Fruit fly (Drosophila melanogaster): Measurements from ENCODE around the gene yem.

The yem gene

DNA sequence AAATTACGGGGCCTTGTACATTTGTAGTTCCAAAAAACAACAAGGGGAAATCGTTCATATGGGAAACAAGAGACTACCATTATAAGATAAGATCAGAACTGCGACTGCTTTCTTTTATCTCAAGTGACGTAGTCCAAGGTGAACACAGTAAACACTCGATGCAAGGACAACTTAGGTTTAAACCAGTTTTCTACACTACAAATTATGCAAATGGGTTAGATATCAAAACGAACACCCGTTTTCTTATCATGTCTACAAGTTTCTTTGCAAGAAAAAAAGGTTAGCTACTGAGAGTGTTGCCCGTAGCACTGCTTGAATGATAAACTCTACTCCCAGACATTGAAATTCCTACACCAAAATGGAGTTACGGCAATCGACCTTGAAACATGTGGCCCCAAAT, 1.4 kb upstream of the yem start (continued):
- TF ChIP-seq nom (GFP tag; optimal IDR thresholded peaks at IDR 0.05) (no peak), CG8924 (tag; optimal IDR thresholded peaks at IDR 0.05) (peak; percentile 58), BEAF-32 (GFP tag; optimal IDR thresholded peaks at IDR 0.05) (no peak), lov (optimal IDR thresholded peaks at IDR 0.05) (no peak), lov (GFP tag; IDR thresholded peaks at IDR 0.05) (peak; percentile 86), vnd (GFP tag; IDR thresholded peaks at IDR 0.05; ENCODE audit: partially characterized antibody) (no peak), CG7372 (GFP tag; IDR thresholded peaks at IDR 0.05) (peak; percentile 24; the same call in 1 of the 2 replicates), trem (tag; optimal IDR thresholded peaks at IDR 0.05) (peak; percentile 19), Oli (tag; optimal IDR thresholded peaks at IDR 0.05) (peak; percentile 50), CG31441 (GFP tag; IDR thresholded peaks at IDR 0.05) (no peak; the same call in 1 of the 2 replicates), TFAM (GFP tag; optimal IDR thresholded peaks at IDR 0.05) (no peak), Dll (GFP tag; IDR thresholded peaks at IDR 0.05; ENCODE audit: partially characterized antibody) (no peak), CG11560 (tag; IDR thresholded peaks at IDR 0.05) (0 out of 3 replicates have a peak, but pooled peaks have one; percentile 37), CG15479 (GFP tag; optimal IDR thresholded peaks at IDR 0.05) (no peak), sob (GFP tag; IDR thresholded peaks at IDR 0.05) (peak; percentile 72), CG17186 (GFP tag; optimal IDR thresholded peaks at IDR 0.05) (no peak), mirr (GFP tag; optimal IDR thresholded peaks at IDR 0.05) (peak; percentile 4), CG4707 (GFP tag; optimal IDR thresholded peaks at IDR 0.05) (no peak), ftz-f1 (GFP tag; optimal IDR thresholded peaks at IDR 0.05) (peak; percentile 75), B-H2 (GFP tag; optimal IDR thresholded peaks at IDR 0.05) (no peak), BtbVII (GFP tag; optimal IDR thresholded peaks at IDR 0.05) (peak; percentile 30), CG18262 (tag; optimal IDR thresholded peaks at IDR 0.05) (peak; percentile 63), CG13624 (GFP tag; optimal IDR thresholded peaks at IDR 0.05) (peak; percentile 14), Hmr (GFP tag; optimal IDR thresholded peaks at IDR 0.05) (peak; percentile 38), lilli (GFP tag; optimal IDR thresholded peaks at IDR 0.05) (peak; percentile 71), gfzf (GFP tag; optimal IDR thresholded peaks at IDR 0.05) (no peak), CG1603 (tag; optimal IDR thresholded peaks at IDR 0.05) (peak; percentile 86), CG17359 (tag; optimal IDR thresholded peaks at IDR 0.05) (peak; percentile 52), zen2 (GFP tag; IDR thresholded peaks at IDR 0.05; ENCODE audit: partially characterized antibody) (no peak), lmd (GFP tag; IDR thresholded peaks at IDR 0.05) (peak; percentile 74), HmgD (GFP tag; optimal IDR thresholded peaks at IDR 0.05) (no peak), Ravus (GFP tag; IDR thresholded peaks at IDR 0.05) (peak; percentile 9; the same call in 1 of the 2 replicates), CG18011 (GFP tag; optimal IDR thresholded peaks at IDR 0.05) (no peak), esg (GFP tag; conservative IDR thresholded peaks at IDR 0.05) (peak; percentile 44; the same call in 1 of the 2 replicates), disco-r (GFP tag; optimal IDR thresholded peaks at IDR 0.05) (no peak), Poxn (GFP tag; IDR thresholded peaks at IDR 0.05) (no peak), CG3281 (GFP tag; optimal IDR thresholded peaks at IDR 0.05) (peak; percentile 39), Ada2b (GFP tag; IDR thresholded peaks at IDR 0.05) (peak; percentile 58; the same call in 1 of the 2 replicates), trh (GFP tag; optimal IDR thresholded peaks at IDR 0.05) (no peak), CG15011 (GFP tag; optimal IDR thresholded peaks at IDR 0.05) (no peak), Hey (tag; optimal IDR thresholded peaks at IDR 0.05) (no peak), Six4 (GFP tag; optimal IDR thresholded peaks at IDR 0.05) (peak; percentile 48), org-1 (GFP tag; optimal IDR thresholded peaks at IDR 0.05) (peak; percentile 45), dm (GFP tag; optimal IDR thresholded peaks at IDR 0.05) (no peak), CG8290 (GFP tag; optimal IDR thresholded peaks at IDR 0.05) (peak; percentile 25), CG8290 (tag; optimal IDR thresholded peaks at IDR 0.05) (peak in 1 of 2 experiments; percentile 84), seq (GFP tag; IDR thresholded peaks at IDR 0.05) (no peak), jigr1 (GFP tag; IDR thresholded peaks at IDR 0.05) (no peak), cad (GFP tag; optimal IDR thresholded peaks at IDR 0.05) (no peak), CG18476 (GFP tag; optimal IDR thresholded peaks at IDR 0.05) (no peak), eve (GFP tag; optimal IDR thresholded peaks at IDR 0.05) (no peak), CG9727 (GFP tag; optimal IDR thresholded peaks at IDR 0.05) (peak; percentile 45)

Data from whole organism, embryonic.